Fruit fly (Drosophila melanogaster): Measurements from ENCODE around the gene Sfmbt.

The Sfmbt gene

dm6 chr2L:13164994-13165801, 11.4 kb downstream of the Sfmbt start, which contains the start of gene Sirt1 (continued):
- TF ChIP-seq lilli (GFP tag; optimal IDR thresholded peaks at IDR 0.05), result peak; percentile 76
- TF ChIP-seq CrebB (tag; optimal IDR thresholded peaks at IDR 0.05), result peak; percentile 34
- no peak for TF ChIP-seq otp (GFP tag; IDR thresholded peaks at IDR 0.05)
- peak; percentile 56 for TF ChIP-seq pzg (GFP tag; optimal IDR thresholded peaks at IDR 0.05)
- no peak; the same call in 1 of the 2 replicates for TF ChIP-seq toy (GFP tag; IDR thresholded peaks at IDR 0.05)
- TF ChIP-seq ci (GFP tag; IDR thresholded peaks at IDR 0.05), result peak; percentile 48; the same call in 1 of the 3 replicates
- peak; percentile 93 for TF ChIP-seq CG13424 (tag; optimal IDR thresholded peaks at IDR 0.05)
- peak; percentile 67; the same call in 2 of the 3 replicates for TF ChIP-seq CG11456 (GFP tag; IDR thresholded peaks at IDR 0.05)
- TF ChIP-seq ash1 (GFP tag; optimal IDR thresholded peaks at IDR 0.05), result no peak
- peak; percentile 78 for TF ChIP-seq Fer3 (tag; optimal IDR thresholded peaks at IDR 0.05)
- no peak for TF ChIP-seq en (GFP tag; optimal IDR thresholded peaks at IDR 0.05)
- TF ChIP-seq br (optimal IDR thresholded peaks at IDR 0.05), result no peak
- peak; percentile 84 for TF ChIP-seq CG9817 (tag; optimal IDR thresholded peaks at IDR 0.05)
- TF ChIP-seq CG31388 (GFP tag; optimal IDR thresholded peaks at IDR 0.05), result peak; percentile 35
- TF ChIP-seq CG2889 (GFP tag; IDR thresholded peaks at IDR 0.05), result peak; percentile 54; the same call in 1 of the 3 replicates
- no peak for TF ChIP-seq wek (GFP tag; optimal IDR thresholded peaks at IDR 0.05)
- TF ChIP-seq CG2129 (GFP tag; IDR thresholded peaks at IDR 0.05; ENCODE audit: partially characterized antibody), result no peak
- peak; percentile 8; the same call in 1 of the 2 replicates for TF ChIP-seq Doc2 (GFP tag; IDR thresholded peaks at IDR 0.05)
- no peak for TF ChIP-seq Myb (GFP tag; optimal IDR thresholded peaks at IDR 0.05)
- peak; percentile 61; the same call in 1 of the 2 replicates for TF ChIP-seq Awh (GFP tag; IDR thresholded peaks at IDR 0.05)
- no peak for TF ChIP-seq D (optimal IDR thresholded peaks at IDR 0.05)
- TF ChIP-seq D (GFP tag; optimal IDR thresholded peaks at IDR 0.05), result peak; percentile 79
- peak; percentile 79 for TF ChIP-seq CG31224 (GFP tag; IDR thresholded peaks at IDR 0.05)
- TF ChIP-seq CG11504 (tag; optimal IDR thresholded peaks at IDR 0.05), result peak; percentile 91
- no peak for TF ChIP-seq CG10565 (GFP tag; optimal IDR thresholded peaks at IDR 0.05)
- peak; percentile 52 for TF ChIP-seq Bteb2 (GFP tag; optimal IDR thresholded peaks at IDR 0.05)
- TF ChIP-seq kay (GFP tag; optimal IDR thresholded peaks at IDR 0.05), result peak; percentile 100
- peak; percentile 26 for TF ChIP-seq tx (GFP tag; optimal IDR thresholded peaks at IDR 0.05)
- peak; percentile 92 for TF ChIP-seq CG6689 (GFP tag; IDR thresholded peaks at IDR 0.05)
- TF ChIP-seq HLH3B (GFP tag; IDR thresholded peaks at IDR 0.05), result peak; percentile 63; the same call in 1 of the 2 replicates
- peak; percentile 32 for TF ChIP-seq HLHmδ (GFP tag; optimal IDR thresholded peaks at IDR 0.05)
- TF ChIP-seq ssp (GFP tag; IDR thresholded peaks at IDR 0.05), result peak; percentile 74
- peak; percentile 83 for TF ChIP-seq esg (GFP tag; conservative IDR thresholded peaks at IDR 0.05)
- TF ChIP-seq H15 (GFP tag; IDR thresholded peaks at IDR 0.05), result peak; percentile 56; the same call in 2 of the 3 replicates
- TF ChIP-seq CG7271 (tag; optimal IDR thresholded peaks at IDR 0.05), result no peak
- TF ChIP-seq CG12744 (GFP tag; optimal IDR thresholded peaks at IDR 0.05), result no peak
- peak; percentile 30 for TF ChIP-seq B-H2 (GFP tag; optimal IDR thresholded peaks at IDR 0.05)
- peak; percentile 78 for TF ChIP-seq CG30020 (tag; optimal IDR thresholded peaks at IDR 0.05)
- no peak for TF ChIP-seq gcm2 (GFP tag; optimal IDR thresholded peaks at IDR 0.05)
- peak; percentile 31 for TF ChIP-seq Antp (GFP tag; optimal IDR thresholded peaks at IDR 0.05)
- TF ChIP-seq bowl (GFP tag; IDR thresholded peaks at IDR 0.05), result no peak
- no peak for TF ChIP-seq abd-A (tag; optimal IDR thresholded peaks at IDR 0.05)
- TF ChIP-seq Hey (tag; optimal IDR thresholded peaks at IDR 0.05), result no peak
- TF ChIP-seq wdn (GFP tag; IDR thresholded peaks at IDR 0.05), result peak; percentile 66
- peak; percentile 92 for TF ChIP-seq CG12391 (tag; optimal IDR thresholded peaks at IDR 0.05)
- peak; percentile 95 for TF ChIP-seq gem (tag; optimal IDR thresholded peaks at IDR 0.05)
- peak; percentile 65 for TF ChIP-seq CG1529 (GFP tag; optimal IDR thresholded peaks at IDR 0.05)
- peak; percentile 88 for TF ChIP-seq CG10209 (GFP tag; optimal IDR thresholded peaks at IDR 0.05)
- peak; percentile 65 for TF ChIP-seq B-H1 (GFP tag; IDR thresholded peaks at IDR 0.05)
- TF ChIP-seq mirr (GFP tag; optimal IDR thresholded peaks at IDR 0.05), result no peak
